Worm (Caenorhabditis elegans) whole organism, midembryonic: ENCODE results near the gene srab-12.

Experiments
- T22C8.4 ChIP-seq: fragments of 200-800 bp; sonication (Bioruptor generic); IDR thresholded peaks from 2 replicates; pipeline ENCODE4 v1.3.6; 2022; ENCODE audit warnings: missing genetic modification characterization, missing compliant biosample characterization
- cog-1 ChIP-seq: sonication (generic microtip); optimal IDR thresholded peaks from 2 replicates; lab custom pipeline; 2016; ENCODE audit warnings: missing genetic modification characterization, missing compliant biosample characterization
- flt-1 ChIP-seq: fragments of 200-800 bp; sonication (Bioruptor generic); IDR thresholded peaks from 2 replicates; pipeline ENCODE4 v1.3.6; 2022; ENCODE audit warnings: missing genetic modification characterization, missing compliant biosample characterization
- klf-2 ChIP-seq: fragments of 200-800 bp; sonication (Bioruptor generic); conservative IDR thresholded peaks from 2 replicates; pipeline ENCODE4 v1.3.6; 2022; ENCODE audit warnings: missing genetic modification reagents, missing genetic modification characterization, missing compliant biosample characterization
- med-1 ChIP-seq: sonication (generic microtip); optimal IDR thresholded peaks from 2 replicates; lab custom pipeline; 2017; ENCODE audit warnings: missing genetic modification characterization, mild to moderate bottlenecking, missing compliant biosample characterization, antibody characterized with exemption, missing genetic modification reagents; ENCODE audit not compliant: insufficient read depth
- ref-1 ChIP-seq: fragments of 200-800 bp; sonication (Bioruptor generic); conservative IDR thresholded peaks from 2 replicates; pipeline ENCODE4 v1.3.6; 2022; ENCODE audit warnings: missing genetic modification reagents, missing genetic modification characterization, missing compliant biosample characterization
- tab-1 ChIP-seq: fragments of 200-800 bp; sonication (Bioruptor generic); IDR thresholded peaks from 2 replicates; pipeline ENCODE4 v1.3.6; 2022; ENCODE audit warnings: missing genetic modification characterization, missing compliant biosample characterization
- ztf-23 ChIP-seq: fragments of 200-800 bp; sonication (Bioruptor generic); IDR thresholded peaks from 2 replicates; pipeline ENCODE4 v1.3.6; 2022; ENCODE audit warnings: missing genetic modification reagents, missing genetic modification characterization, missing compliant biosample characterization
- ztf-29 ChIP-seq: fragments of 200-800 bp; sonication (Bioruptor generic); IDR thresholded peaks from 2 replicates; pipeline ENCODE4 v1.3.6; 2022; ENCODE audit warnings: missing genetic modification reagents, missing genetic modification characterization, missing compliant biosample characterization

Gene srab-12

ce11 chrV:17800538-17800937 is 17.1 kb upstream of the srab-12 start, which contains the start of gene srh-287:
TSS of gene srh-287 (plus strand) at chrV:17800838.
- TF ChIP-seq ztf-29 (GFP tag; lab: Robert Waterston, UW), result no peak
- TF ChIP-seq tab-1 (GFP tag; lab: Robert Waterston, UW), result no peak
- TF ChIP-seq flt-1 (GFP tag; lab: Robert Waterston, UW), result no peak
- TF ChIP-seq cog-1, result no peak
- TF ChIP-seq T22C8.4 (GFP tag; lab: Robert Waterston, UW), result no peak
- TF ChIP-seq ref-1 (GFP tag; lab: Robert Waterston, UW), result no peak
- TF ChIP-seq klf-2 (GFP tag; lab: Robert Waterston, UW), result no peak
- TF ChIP-seq med-1, result no peak
- no peak for TF ChIP-seq ztf-23 (GFP tag; lab: Robert Waterston, UW)

DNA sequence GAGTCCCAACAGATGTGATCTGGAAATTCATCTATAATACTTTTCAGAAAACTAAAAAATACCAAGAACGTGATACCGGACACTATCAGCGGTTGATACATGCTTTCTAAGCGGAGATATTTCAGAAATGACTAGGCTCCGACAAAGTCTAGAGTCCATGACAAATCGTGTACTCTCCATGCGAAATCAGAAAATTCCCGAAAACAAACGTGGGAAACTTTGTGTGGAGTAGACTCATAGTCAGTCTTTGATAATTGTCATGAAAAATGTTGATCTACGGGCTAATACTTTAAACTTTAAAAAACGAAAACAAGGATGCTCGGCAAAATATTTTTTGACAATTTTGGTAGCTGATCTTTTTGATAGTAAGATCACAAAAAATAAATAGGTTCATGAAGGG is 15.3 kb upstream of the srab-12 start, which contains the start of gene srx-18:
Gene srx-18, minus strand, starts transcription at position 101 of the 400 bp plus-strand sequence.
- no peak for TF ChIP-seq tab-1 (GFP tag; lab: Robert Waterston, UW)
- no peak for TF ChIP-seq cog-1
- no peak for TF ChIP-seq flt-1 (GFP tag; lab: Robert Waterston, UW)
- TF ChIP-seq klf-2 (GFP tag; lab: Robert Waterston, UW), result no peak
- TF ChIP-seq ztf-29 (GFP tag; lab: Robert Waterston, UW), result no peak

ce11 chrV:17795655-17796054 is 12.2 kb upstream of the srab-12 start, which contains the start of gene srh-288:
TSS of gene srh-288 (minus strand) at chrV:17795755.
- TF ChIP-seq med-1, result no peak
- no peak for TF ChIP-seq ztf-29 (GFP tag; lab: Robert Waterston, UW)
- TF ChIP-seq flt-1 (GFP tag; lab: Robert Waterston, UW), result no peak
- TF ChIP-seq ztf-23 (GFP tag; lab: Robert Waterston, UW), result no peak
- no peak for TF ChIP-seq klf-2 (GFP tag; lab: Robert Waterston, UW)
- no peak for TF ChIP-seq cog-1
- no peak for TF ChIP-seq ref-1 (GFP tag; lab: Robert Waterston, UW)
- no peak for TF ChIP-seq tab-1 (GFP tag; lab: Robert Waterston, UW)
- no peak for TF ChIP-seq T22C8.4 (GFP tag; lab: Robert Waterston, UW)

DNA sequence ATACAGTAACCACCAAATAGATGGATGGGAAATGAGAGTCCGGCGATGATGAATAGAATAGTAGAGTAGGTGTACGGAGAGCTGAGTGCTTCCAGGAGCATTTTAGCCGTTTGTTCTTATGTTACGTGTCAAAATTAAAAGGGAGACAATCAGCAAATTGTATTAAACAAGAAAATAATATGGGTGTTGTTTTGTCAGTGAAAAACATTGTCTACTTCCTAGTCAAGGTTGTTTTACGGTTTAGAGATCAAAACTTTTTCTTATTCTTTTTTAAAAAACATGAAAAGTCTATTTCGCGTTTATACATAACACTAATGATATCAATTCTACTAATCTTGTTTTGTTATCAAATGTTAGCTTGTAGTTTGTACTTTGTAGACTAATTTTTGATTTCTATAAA is 10.5 kb upstream of the srab-12 start, which contains the start of gene srh-289:
Gene srh-289, minus strand, starts transcription at position 101 of the 400 bp plus-strand sequence.
- TF ChIP-seq med-1 (no peak), T22C8.4 (GFP tag; lab: Robert Waterston, UW) (no peak), klf-2 (GFP tag; lab: Robert Waterston, UW) (no peak), flt-1 (GFP tag; lab: Robert Waterston, UW) (no peak), ztf-29 (GFP tag; lab: Robert Waterston, UW) (no peak), cog-1 (no peak), tab-1 (GFP tag; lab: Robert Waterston, UW) (no peak), ztf-23 (GFP tag; lab: Robert Waterston, UW) (no peak), ref-1 (GFP tag; lab: Robert Waterston, UW) (no peak)

- no peak for TF ChIP-seq med-1
- no peak for TF ChIP-seq tab-1 (GFP tag; lab: Robert Waterston, UW)
- no peak for TF ChIP-seq ztf-29 (GFP tag; lab: Robert Waterston, UW)
- TF ChIP-seq klf-2 (GFP tag; lab: Robert Waterston, UW), result no peak
- TF ChIP-seq flt-1 (GFP tag; lab: Robert Waterston, UW), result no peak
- TF ChIP-seq ztf-23 (GFP tag; lab: Robert Waterston, UW), result no peak
- TF ChIP-seq T22C8.4 (GFP tag; lab: Robert Waterston, UW), result no peak
These were observed 6.7 kb upstream of the srab-12 start, which contains the start of gene srh-290 for ce11 chrV:17790191-17790590. TSS of gene srh-290 (plus strand) at chrV:17790491.

DNA sequence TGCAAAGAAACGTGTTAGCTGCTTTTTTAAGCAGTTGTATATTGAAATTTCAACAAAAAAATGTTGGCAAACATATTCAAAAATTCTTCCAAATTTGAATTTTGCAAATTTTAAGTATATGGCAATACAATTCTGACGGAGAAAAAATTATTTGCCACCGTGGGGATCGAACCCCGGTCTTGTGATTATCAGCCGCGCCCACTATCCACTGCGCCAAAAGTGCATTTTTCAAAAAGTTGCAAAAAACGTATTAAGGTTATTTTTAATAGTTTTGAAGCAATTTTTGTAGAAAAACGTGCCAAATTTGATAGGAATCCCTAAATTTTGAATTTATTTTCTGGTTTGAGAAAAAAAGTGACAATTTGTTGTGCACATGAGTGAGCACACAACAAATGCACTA is 921 bp upstream of the srab-12 start:
- TF ChIP-seq klf-2 (GFP tag; lab: Robert Waterston, UW) (no peak), flt-1 (GFP tag; lab: Robert Waterston, UW) (no peak), ztf-23 (GFP tag; lab: Robert Waterston, UW) (no peak), T22C8.4 (GFP tag; lab: Robert Waterston, UW) (no peak), cog-1 (no peak), ref-1 (GFP tag; lab: Robert Waterston, UW) (no peak), ztf-29 (GFP tag; lab: Robert Waterston, UW) (no peak), tab-1 (GFP tag; lab: Robert Waterston, UW) (no peak), med-1 (no peak)

- TF ChIP-seq ztf-23 (GFP tag; lab: Robert Waterston, UW), result no peak
- no peak for TF ChIP-seq klf-2 (GFP tag; lab: Robert Waterston, UW)
- no peak for TF ChIP-seq ref-1 (GFP tag; lab: Robert Waterston, UW)
- TF ChIP-seq T22C8.4 (GFP tag; lab: Robert Waterston, UW), result no peak
- TF ChIP-seq flt-1 (GFP tag; lab: Robert Waterston, UW), result no peak
- TF ChIP-seq med-1, result no peak
- no peak for TF ChIP-seq ztf-29 (GFP tag; lab: Robert Waterston, UW)
- TF ChIP-seq tab-1 (GFP tag; lab: Robert Waterston, UW), result no peak
- TF ChIP-seq cog-1, result no peak
These were observed 3.2 kb downstream of the srab-12 start for ce11 chrV:17780285-17780684.

- TF ChIP-seq med-1, result no peak
- no peak for TF ChIP-seq ztf-29 (GFP tag; lab: Robert Waterston, UW)
- no peak for TF ChIP-seq ref-1 (GFP tag; lab: Robert Waterston, UW)
- no peak for TF ChIP-seq tab-1 (GFP tag; lab: Robert Waterston, UW)
- TF ChIP-seq flt-1 (GFP tag; lab: Robert Waterston, UW), result no peak
- TF ChIP-seq cog-1, result no peak
- TF ChIP-seq ztf-23 (GFP tag; lab: Robert Waterston, UW), result no peak
- no peak for TF ChIP-seq klf-2 (GFP tag; lab: Robert Waterston, UW)
These were observed 5.8 kb downstream of the srab-12 start, which contains the start of gene C47A10.12 for ce11 chrV:17777624-17778023. TSS of gene C47A10.12 (plus strand) at chrV:17777924.

DNA sequence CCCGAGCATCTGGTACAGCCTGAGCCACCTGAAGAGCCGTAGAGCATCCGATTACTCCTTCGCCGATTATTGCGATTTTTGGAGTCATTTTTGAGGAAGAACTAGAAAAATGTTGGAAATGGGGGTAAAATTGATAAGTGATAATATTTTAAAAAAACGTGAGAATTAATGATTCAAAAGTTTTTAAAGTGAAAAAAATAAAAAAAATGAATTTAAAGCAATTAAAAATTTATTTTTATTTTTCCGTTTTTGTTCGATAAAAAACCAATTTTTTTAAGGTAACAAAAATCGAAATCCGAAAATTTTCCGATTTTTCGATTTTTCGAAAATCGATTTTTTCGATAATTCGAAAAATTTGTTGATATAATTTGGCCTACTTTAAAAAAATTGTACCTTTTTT is 6.3 kb downstream of the srab-12 start, which contains the start of gene ddo-1:
Gene ddo-1, minus strand, starts transcription at position 101 of the 400 bp plus-strand sequence.
- TF ChIP-seq cog-1 (no peak), ztf-23 (GFP tag; lab: Robert Waterston, UW) (no peak), klf-2 (GFP tag; lab: Robert Waterston, UW) (no peak), med-1 (no peak), tab-1 (GFP tag; lab: Robert Waterston, UW) (no peak), ztf-29 (GFP tag; lab: Robert Waterston, UW) (no peak)
